Fruit fly (Drosophila melanogaster): Measurements from ENCODE around the gene Ran.

DNA sequence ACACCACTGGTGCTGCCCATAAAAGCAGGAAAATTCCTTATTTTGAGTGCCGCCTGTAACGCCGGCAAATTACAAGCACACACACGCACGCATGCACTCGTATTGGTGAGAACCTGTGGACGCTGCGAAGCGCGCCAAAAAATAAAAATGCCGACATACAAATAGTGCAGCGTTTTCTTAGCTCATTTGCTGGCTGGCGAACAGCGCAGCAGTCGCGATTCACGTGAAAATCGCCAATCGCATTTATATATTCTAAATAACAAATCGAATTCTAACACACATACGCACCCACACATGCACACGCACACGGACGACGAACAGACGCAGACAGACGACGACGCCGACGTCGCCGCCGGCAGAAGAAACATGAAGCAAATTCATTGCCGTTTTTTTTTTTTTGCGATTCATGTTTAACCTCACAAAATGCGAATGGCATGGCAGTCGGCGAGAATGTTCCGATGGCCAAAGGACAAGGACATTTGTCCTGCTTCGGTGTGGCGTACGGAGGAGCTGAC, 906 bp downstream of the Ran start:
- no peak for TF ChIP-seq bab1 (GFP tag; optimal IDR thresholded peaks at IDR 0.05)
- no peak for TF ChIP-seq toe (GFP tag; optimal IDR thresholded peaks at IDR 0.05)
- TF ChIP-seq tj (GFP tag; optimal IDR thresholded peaks at IDR 0.05): peak; percentile 61
- no peak for TF ChIP-seq Hr96 (GFP tag; optimal IDR thresholded peaks at IDR 0.05)
- peak; percentile 81 for TF ChIP-seq Mnt (GFP tag; optimal IDR thresholded peaks at IDR 0.05)

Measured in whole organism, adult.